Worm (Caenorhabditis elegans) whole organism, L4 larva: ENCODE measurements around the gene F36H5.14.

Source experiments
- fkh-10 ChIP-seq: fragments of 150-350 bp; optimal IDR thresholded peaks from 2 replicates; lab custom pipeline; 2014; ENCODE audit warnings: missing biosample characterization, missing genetic modification reagents, missing genetic modification characterization
- nhr-76 ChIP-seq: fragments of 150-350 bp; optimal IDR thresholded peaks from 2 replicates; lab custom pipeline; 2014; ENCODE audit warnings: missing biosample characterization, missing genetic modification characterization
- unc-62 ChIP-seq, 3 experiments: fragments of 150-350 bp in 1 of 3; sonication (generic microtip); optimal IDR thresholded peaks in 2 of 3; peaks in 1 of 3; 1 replicate in 1 of 3; 2 replicates in 2 of 3; lab custom pipeline; 2014 to 2017; ENCODE audit warnings: missing biosample characterization in 3 of 3, missing genetic modification characterization in 3 of 3, missing genetic modification reagents in 3 of 3, missing genotype in 1 of 3

- no peak for TF ChIP-seq fkh-10 (GFP tag; lab: Kevin White, UChicago)
- TF ChIP-seq unc-62 (GFP tag; optimal IDR thresholded peaks at IDR 0.05 in 1 of 2; lab: Kevin White, UChicago): no peak
- no peak for TF ChIP-seq unc-62 (tag; optimal IDR thresholded peaks at IDR 0.05; lab: Kevin White, UChicago)
- no peak for TF ChIP-seq nhr-76 (tag; lab: Kevin White, UChicago)
Observed at ce11 chrII:1818300-1818699, 43.0 kb downstream of the F36H5.14 start, which contains the start of gene fbxb-10.
